Worm (Caenorhabditis elegans): ENCODE data around the gene C44B7.5.

DNA sequence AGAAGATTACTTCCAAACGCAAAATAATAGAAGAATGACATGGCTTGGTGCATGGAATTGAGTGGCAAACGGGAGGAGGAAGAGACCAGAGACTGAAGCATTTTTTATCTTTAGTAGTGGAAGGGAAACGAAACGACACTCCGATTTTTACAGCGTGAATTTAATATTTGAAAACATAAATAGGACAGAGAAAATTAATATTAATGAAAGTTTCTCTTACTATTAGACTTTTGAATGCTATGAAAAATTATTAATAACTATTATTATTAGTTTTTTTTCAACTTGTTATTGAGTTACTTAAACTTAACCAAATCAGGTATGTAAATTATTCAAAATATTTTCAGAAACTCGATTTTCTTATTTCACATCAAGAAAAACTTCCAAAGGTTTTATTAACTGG, 7.7 kb upstream of the C44B7.5 start, which contains the start of gene C44B7.7:
- no peak for TF ChIP-seq nhr-102 (tag; optimal IDR thresholded peaks at IDR 0.05)
- no peak for TF ChIP-seq unc-62 (GFP tag; optimal IDR thresholded peaks at IDR 0.05 in 1 of 2)
- no peak for TF ChIP-seq unc-62 (tag; optimal IDR thresholded peaks at IDR 0.05)
- no peak for TF ChIP-seq nhr-76 (tag; optimal IDR thresholded peaks at IDR 0.05)
- TF ChIP-seq lsy-2 (tag; optimal IDR thresholded peaks at IDR 0.05) = no peak
- no peak for TF ChIP-seq egl-27 (tag; optimal IDR thresholded peaks at IDR 0.05)
- TF ChIP-seq lin-15B (tag; optimal IDR thresholded peaks at IDR 0.05) = no peak
- no peak for TF ChIP-seq ztf-11 (tag; optimal IDR thresholded peaks at IDR 0.05)
- no peak for TF ChIP-seq zag-1 (tag; optimal IDR thresholded peaks at IDR 0.05)
- TF ChIP-seq nhr-11 (tag; optimal IDR thresholded peaks at IDR 0.05) = no peak
- no peak for TF ChIP-seq aha-1 (tag)
- no peak for TF ChIP-seq R02D3.7 (tag; optimal IDR thresholded peaks at IDR 0.05)
- no peak for TF ChIP-seq fkh-10 (GFP tag; optimal IDR thresholded peaks at IDR 0.05)
- TF ChIP-seq ama-1 (optimal IDR thresholded peaks at IDR 0.05) = no peak
